Fruit fly (Drosophila melanogaster) whole organism, pupa: ENCODE measurements around the gene CG17440.

ENCODE experiments used
- CG10348 ChIP-seq: fragments of 200-800 bp; sonication (Bioruptor generic); IDR thresholded peaks from 2 replicates; pipeline ENCODE4 v1.3.6; 2022; ENCODE audit warnings: missing biosample characterization, missing genetic modification characterization
- CG17806 ChIP-seq: fragments of 200-800 bp; sonication (Bioruptor generic); optimal IDR thresholded peaks from 2 replicates; lab custom pipeline; 2018; ENCODE audit warnings: missing biosample characterization, mild to moderate bottlenecking, missing genetic modification characterization, moderate library complexity
- CG8159 ChIP-seq: fragments of 200-800 bp; sonication (Bioruptor generic); optimal IDR thresholded peaks from 3 replicates; lab custom pipeline; 2018; ENCODE audit warnings: missing biosample characterization, mild to moderate bottlenecking, missing genetic modification characterization, moderate library complexity
- Pif1A ChIP-seq: fragments of 200-800 bp; sonication (Bioruptor generic); optimal IDR thresholded peaks from 3 replicates; lab custom pipeline; 2016; ENCODE audit warnings: missing biosample characterization, missing genetic modification characterization
- rn ChIP-seq: fragments of 200-800 bp; sonication (Bioruptor generic); IDR thresholded peaks from 2 replicates; pipeline ENCODE4 v1.3.6; 2022; ENCODE audit warnings: missing biosample characterization, missing genetic modification characterization

- TF ChIP-seq rn (GFP tag; lab: Robert Waterston, UW) (no peak), CG17806 (tag; lab: Kevin White, UChicago) (no peak), CG10348 (GFP tag; lab: Robert Waterston, UW) (no peak), CG8159 (tag; lab: Kevin White, UChicago) (peak; percentile 22), Pif1A (GFP tag; lab: Kevin White, UChicago) (no peak)
These were observed 40.4 kb upstream of the CG17440 start for dm6 chrX:9309959-9310658.
